Worm (Caenorhabditis elegans) whole organism, L1 larva: ENCODE data around the gene rpl-10.
A peak's percentile ranks its signal among the peaks of the same experiment; 100 is the strongest.

Experiments used
- C04F5.9 ChIP-seq: sonication (generic microtip); optimal IDR thresholded peaks from 2 replicates; lab custom pipeline; 2016; ENCODE audit warnings: missing genetic modification characterization, missing compliant biosample characterization
- C16A3.4 ChIP-seq: fragments of 150-350 bp; optimal IDR thresholded peaks from 2 replicates; lab custom pipeline; 2014; ENCODE audit warnings: missing biosample characterization, missing genetic modification characterization
- F16B12.6 ChIP-seq: fragments of 150-350 bp; optimal IDR thresholded peaks from 2 replicates; lab custom pipeline; 2014; ENCODE audit warnings: missing biosample characterization, missing genetic modification characterization
- aha-1 ChIP-seq: fragments of 150-350 bp; optimal IDR thresholded peaks from 2 replicates; lab custom pipeline; 2014; ENCODE audit warnings: missing biosample characterization, missing genetic modification characterization
- ceh-82 ChIP-seq, 3 experiments: fragments of 150-350 bp in 1 of 3; sonication (generic microtip) in 2 of 3; optimal IDR thresholded peaks; 2 replicates each; lab custom pipeline; 2014 to 2017; ENCODE audit warnings: missing biosample characterization in 3 of 3, missing genetic modification characterization in 3 of 3
- ceh-90 ChIP-seq: sonication (generic microtip); optimal IDR thresholded peaks from 2 replicates; lab custom pipeline; 2016; ENCODE audit warnings: missing genetic modification characterization, missing compliant biosample characterization
- dpl-1 ChIP-seq, 3 experiments: fragments of 150-350 bp in 2 of 3; sonication (generic microtip) in 1 of 3; optimal IDR thresholded peaks; 2 replicates each; lab custom pipeline; 2014 to 2017; ENCODE audit warnings: missing biosample characterization in 3 of 3, missing genetic modification characterization in 3 of 3, missing genetic modification reagents in 3 of 3
- efl-1 ChIP-seq, 4 experiments: fragments of 150-350 bp; optimal IDR thresholded peaks in 3 of 4; peaks in 1 of 4; 1 replicate in 1 of 4; 2 replicates in 3 of 4; lab custom pipeline; 2014; ENCODE audit warnings: missing biosample characterization in 2 of 4, missing genetic modification characterization in 2 of 4, missing genetic modification reagents in 2 of 4
- efl-3 ChIP-seq: fragments of 200-800 bp; sonication (Bioruptor generic); optimal IDR thresholded peaks from 2 replicates; lab custom pipeline; 2018; ENCODE audit warnings: mild to moderate bottlenecking, missing genetic modification characterization, missing compliant biosample characterization
- elt-2 ChIP-seq: sonication (generic microtip); optimal IDR thresholded peaks from 2 replicates; lab custom pipeline; 2016; ENCODE audit warnings: missing genetic modification characterization, mild to moderate bottlenecking, inconsistent platforms, missing compliant biosample characterization, missing genetic modification reagents
- fkh-4 ChIP-seq: sonication (generic microtip); optimal IDR thresholded peaks from 2 replicates; lab custom pipeline; 2016; ENCODE audit warnings: missing compliant biosample characterization, missing genetic modification characterization, borderline replicate concordance
- fos-1 ChIP-seq: fragments of 150-350 bp; optimal IDR thresholded peaks from 2 replicates; lab custom pipeline; 2014; ENCODE audit warnings: missing biosample characterization, missing genetic modification characterization
- hlh-17 ChIP-seq: fragments of 200-800 bp; sonication (Bioruptor generic); optimal IDR thresholded peaks from 2 replicates; lab custom pipeline; 2018; ENCODE audit warnings: missing genetic modification characterization, mild to moderate bottlenecking, missing compliant biosample characterization, moderate library complexity, borderline replicate concordance
- lin-13 ChIP-seq: fragments of 150-350 bp; optimal IDR thresholded peaks from 2 replicates; lab custom pipeline; 2014; ENCODE audit warnings: missing biosample characterization, missing genetic modification reagents, missing genetic modification characterization
- lin-14 ChIP-seq: fragments of 200-800 bp; sonication (Bioruptor generic); optimal IDR thresholded peaks from 2 replicates; lab custom pipeline; 2018; ENCODE audit warnings: mild to moderate bottlenecking, missing genetic modification characterization, moderate library complexity, missing compliant biosample characterization
- lin-15B ChIP-seq: fragments of 150-350 bp; sonication (generic microtip); optimal IDR thresholded peaks from 3 replicates; lab custom pipeline; 2014; ENCODE audit warnings: missing biosample characterization, missing genetic modification characterization
- lin-35 ChIP-seq, 2 experiments: fragments of 150-350 bp; optimal IDR thresholded peaks; 2 replicates each; lab custom pipeline; 2014; ENCODE audit warnings: missing biosample characterization in 2 of 2, missing genetic modification characterization in 2 of 2, missing genetic modification reagents in 2 of 2
- lin-39 ChIP-seq: fragments of 150-350 bp; optimal IDR thresholded peaks from 2 replicates; lab custom pipeline; 2014; ENCODE audit warnings: missing biosample characterization, missing genetic modification reagents, missing genetic modification characterization
- lir-3 ChIP-seq: sonication (generic microtip); optimal IDR thresholded peaks from 2 replicates; lab custom pipeline; 2016; ENCODE audit warnings: mild to moderate bottlenecking, missing genetic modification characterization, moderate library complexity, missing compliant biosample characterization; ENCODE audit not compliant: poor library complexity
- lsy-2 ChIP-seq, 2 experiments: fragments of 150-350 bp; optimal IDR thresholded peaks; 2 replicates each; lab custom pipeline; 2014; ENCODE audit warnings: missing biosample characterization in 2 of 2, missing genetic modification characterization in 2 of 2
- mef-2 ChIP-seq: fragments of 150-350 bp; optimal IDR thresholded peaks from 2 replicates; lab custom pipeline; 2014; ENCODE audit warnings: missing biosample characterization, missing genetic modification characterization
- mep-1 ChIP-seq: fragments of 150-350 bp; optimal IDR thresholded peaks from 2 replicates; lab custom pipeline; 2014; ENCODE audit warnings: missing biosample characterization, missing genetic modification characterization
- nhr-12 ChIP-seq: sonication (generic microtip); optimal IDR thresholded peaks from 2 replicates; lab custom pipeline; 2017; ENCODE audit warnings: missing biosample characterization, missing genetic modification characterization
- nhr-20 ChIP-seq: sonication (generic microtip); optimal IDR thresholded peaks from 2 replicates; lab custom pipeline; 2016; ENCODE audit warnings: mild to moderate bottlenecking, missing genetic modification characterization, missing compliant biosample characterization
- nhr-237 ChIP-seq: fragments of 150-350 bp; optimal IDR thresholded peaks from 2 replicates; lab custom pipeline; 2014; ENCODE audit warnings: missing biosample characterization, missing genetic modification characterization
- nhr-47 ChIP-seq: sonication (generic microtip); optimal IDR thresholded peaks from 2 replicates; lab custom pipeline; 2016; ENCODE audit warnings: mild to moderate bottlenecking, missing genetic modification characterization, moderate library complexity, missing compliant biosample characterization
- nhr-85 ChIP-seq: sonication (generic microtip); peaks from one replicate; lab custom pipeline; 2016; ENCODE audit warnings: missing genetic modification characterization, inconsistent platforms, missing compliant biosample characterization
- nhr-90 ChIP-seq: sonication (generic microtip); optimal IDR thresholded peaks from 2 replicates; lab custom pipeline; 2016; ENCODE audit warnings: mild to moderate bottlenecking, missing genetic modification characterization, missing compliant biosample characterization; ENCODE audit not compliant: poor library complexity
- pax-3 ChIP-seq: fragments of 200-800 bp; sonication (Bioruptor generic); optimal IDR thresholded peaks from 2 replicates; lab custom pipeline; 2018; ENCODE audit warnings: mild to moderate bottlenecking, missing genetic modification characterization, moderate library complexity, missing compliant biosample characterization
- pqm-1 ChIP-seq: sonication (generic microtip); optimal IDR thresholded peaks from 3 replicates; lab custom pipeline; 2017; ENCODE audit warnings: missing biosample characterization, missing genetic modification characterization
- rnt-1 ChIP-seq: sonication (generic microtip); optimal IDR thresholded peaks from 2 replicates; lab custom pipeline; 2016; ENCODE audit warnings: mild to moderate bottlenecking, missing genetic modification characterization, moderate library complexity, missing compliant biosample characterization
- skn-1 ChIP-seq: fragments of 150-350 bp; optimal IDR thresholded peaks from 2 replicates; lab custom pipeline; 2014; ENCODE audit warnings: missing biosample characterization, missing genetic modification characterization
- snu-23 ChIP-seq: sonication (generic microtip); optimal IDR thresholded peaks from 2 replicates; lab custom pipeline; 2016; ENCODE audit warnings: missing genetic modification characterization, missing compliant biosample characterization
- swsn-7 ChIP-seq: sonication (generic microtip); optimal IDR thresholded peaks from 2 replicates; lab custom pipeline; 2016; ENCODE audit warnings: missing genetic modification characterization, missing compliant biosample characterization
- unc-130 ChIP-seq: fragments of 150-350 bp; optimal IDR thresholded peaks from 2 replicates; lab custom pipeline; 2017; ENCODE audit warnings: missing biosample characterization, missing genetic modification characterization, inconsistent platforms
- unc-30 ChIP-seq: sonication (generic microtip); optimal IDR thresholded peaks from 2 replicates; lab custom pipeline; 2017; ENCODE audit warnings: missing biosample characterization, missing genetic modification characterization
- vab-15 ChIP-seq: sonication (generic microtip); optimal IDR thresholded peaks from 2 replicates; lab custom pipeline; 2017; ENCODE audit warnings: missing genotype, mild to moderate bottlenecking, missing genetic modification characterization, missing compliant biosample characterization
- xbp-1 ChIP-seq: sonication (generic microtip); optimal IDR thresholded peaks from 2 replicates; lab custom pipeline; 2016; ENCODE audit warnings: missing genetic modification characterization, missing compliant biosample characterization
- ztf-11 ChIP-seq, 2 experiments: sonication (generic microtip); optimal IDR thresholded peaks; 2 replicates each; lab custom pipeline; 2016 to 2017; ENCODE audit warnings: missing genetic modification characterization in 2 of 2, missing biosample characterization in 1 of 2, missing compliant biosample characterization in 1 of 2
- ztf-4 ChIP-seq: fragments of 150-350 bp; optimal IDR thresholded peaks from 2 replicates; lab custom pipeline; 2014; ENCODE audit warnings: missing biosample characterization, missing genetic modification characterization

The rpl-10 gene

ce11 chrII:8160916-8161315 is 17.2 kb downstream of the rpl-10 start:
- TF ChIP-seq fkh-4 (no peak), mef-2 (no peak), efl-3 (GFP tag; lab: Kevin White, UChicago) (no peak), vab-15 (tag; lab: Kevin White, UChicago) (no peak), ceh-90 (tag; lab: Kevin White, UChicago) (no peak), hlh-17 (GFP tag; lab: Kevin White, UChicago) (no peak), nhr-237 (tag; lab: Kevin White, UChicago) (no peak), lin-13 (GFP tag; lab: Kevin White, UChicago) (no peak), unc-130 (no peak), fos-1 (tag; lab: Kevin White, UChicago) (no peak), pqm-1 (no peak), pax-3 (no peak), aha-1 (tag; lab: Kevin White, UChicago) (no peak)

ce11 chrII:8162120-8162648 is 18.5 kb downstream of the rpl-10 start, which contains the start of the genes emb-27 and rrf-3:
Gene emb-27, minus strand, starts transcription at chrII:8162170.
Gene rrf-3, plus strand, starts transcription at chrII:8162465.
- no peak for TF ChIP-seq ztf-4 (tag; lab: Kevin White, UChicago)
- TF ChIP-seq nhr-85, result peak; percentile 33
- TF ChIP-seq lir-3, result no peak
- TF ChIP-seq ztf-11 (tag; optimal IDR thresholded peaks at IDR 0.05; lab: Kevin White, UChicago), result no peak
- TF ChIP-seq elt-2 (tag; lab: Kevin White, UChicago), result no peak
- peak; percentile 64 for TF ChIP-seq lin-14 (GFP tag; lab: Kevin White, UChicago)
- peak; percentile 34 for TF ChIP-seq rnt-1 (tag; lab: Kevin White, UChicago)
- TF ChIP-seq C04F5.9, result peak; percentile 13
- TF ChIP-seq ceh-82 (tag; optimal IDR thresholded peaks at IDR 0.05; lab: Kevin White, UChicago), result peak in 1 of 3 experiments; percentile 51
- TF ChIP-seq lsy-2 (tag; optimal IDR thresholded peaks at IDR 0.05; lab: Kevin White, UChicago), result peak; percentile 47 to 88
- peak; percentile 77 for TF ChIP-seq C16A3.4 (tag; lab: Kevin White, UChicago)
- peak; percentile 15 for TF ChIP-seq nhr-20 (tag; lab: Kevin White, UChicago)
- no peak for TF ChIP-seq unc-30 (tag; lab: Kevin White, UChicago)
- TF ChIP-seq xbp-1 (tag; lab: Kevin White, UChicago), result peak; percentile 25
- peak; percentile 15 for TF ChIP-seq nhr-47 (tag; lab: Kevin White, UChicago)
- TF ChIP-seq efl-1 (optimal IDR thresholded peaks at IDR 0.05; lab: Kevin White, UChicago), result peak; percentile 65 to 73
- TF ChIP-seq efl-1 (GFP tag; optimal IDR thresholded peaks at IDR 0.05 in 1 of 2; lab: Kevin White, UChicago), result peak; percentile 80 to 96
- TF ChIP-seq lin-15B (tag; lab: Kevin White, UChicago), result peak; percentile 84
- no peak for TF ChIP-seq nhr-90 (tag; lab: Kevin White, UChicago)
- TF ChIP-seq swsn-7 (tag; lab: Kevin White, UChicago), result peak; percentile 14
- TF ChIP-seq snu-23 (GFP tag; lab: Kevin White, UChicago), result peak; percentile 56
- TF ChIP-seq dpl-1 (GFP tag; optimal IDR thresholded peaks at IDR 0.05; lab: Kevin White, UChicago), result peak; percentile 65 to 84 (median 73)
- peak; percentile 68 for TF ChIP-seq skn-1 (tag; lab: Kevin White, UChicago)
- TF ChIP-seq nhr-12 (tag; lab: Kevin White, UChicago), result no peak
- TF ChIP-seq mep-1 (tag; lab: Kevin White, UChicago), result peak; percentile 84
- no peak for TF ChIP-seq lin-39 (tag; lab: Kevin White, UChicago)
- peak; percentile 42 for TF ChIP-seq F16B12.6
- TF ChIP-seq lin-35 (GFP tag; optimal IDR thresholded peaks at IDR 0.05; lab: Kevin White, UChicago), result peak; percentile 75 to 83
- TF ChIP-seq lin-13 (GFP tag; lab: Kevin White, UChicago), result peak; percentile 16
- TF ChIP-seq, all 84 proteins: peak for 20
